Worm (Caenorhabditis elegans) whole organism, L4/young adult: Measurements from ENCODE around the gene pha-2.

Experiments
- W03F9.2 ChIP-seq: fragments of 150-350 bp; optimal IDR thresholded peaks from 2 replicates; lab custom pipeline; 2014; ENCODE audit warnings: missing biosample characterization, missing genetic modification characterization
- him-1 ChIP-seq: sonication (generic microtip); optimal IDR thresholded peaks from 2 replicates; lab custom pipeline; 2016; ENCODE audit warnings: missing genotype, missing genetic modification reagents, missing genetic modification characterization, missing compliant biosample characterization

DNA sequence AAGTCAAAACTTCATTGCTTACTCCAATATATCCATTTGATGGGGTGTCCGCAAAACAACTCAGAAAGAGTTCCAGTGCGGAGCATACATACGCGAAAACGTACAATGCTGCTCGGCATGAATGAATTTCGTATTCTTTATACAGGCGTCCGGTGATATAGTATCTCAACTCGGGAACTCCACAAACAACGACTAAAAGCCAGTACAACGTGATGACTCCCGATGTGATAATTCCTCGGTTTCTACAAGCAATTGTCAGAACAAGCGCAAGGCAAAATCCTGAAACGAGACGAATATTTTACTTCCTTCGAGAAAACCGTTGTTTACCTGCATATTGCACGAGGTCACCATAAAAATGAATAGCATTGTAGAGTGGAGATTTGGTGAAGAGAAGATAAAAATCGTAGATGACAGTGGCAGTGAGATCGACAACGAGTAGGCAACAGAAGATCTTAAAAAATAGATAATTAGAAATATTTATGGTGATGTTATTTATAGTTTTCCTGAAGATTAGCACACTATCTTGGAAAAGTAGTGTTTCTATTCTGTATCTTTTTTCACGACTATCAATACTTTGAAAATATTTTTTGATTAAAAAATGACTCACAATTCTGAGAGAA lies 51.1 kb downstream of the pha-2 start:
- no peak for TF ChIP-seq W03F9.2 (tag; lab: Kevin White, UChicago)
- TF ChIP-seq him-1 (tag; lab: Kevin White, UChicago) = no peak
